Worm (Caenorhabditis elegans) whole organism, mixed stage, embryonic: ENCODE measurements around the gene prdh-1.

Experiments used
- lin-13 ChIP-seq: fragments of 150-350 bp; optimal IDR thresholded peaks from 2 replicates; lab custom pipeline; 2014; ENCODE audit warnings: missing biosample characterization, missing genetic modification characterization
- mab-5 ChIP-seq: fragments of 150-350 bp; optimal IDR thresholded peaks from 2 replicates; lab custom pipeline; 2014; ENCODE audit warnings: missing biosample characterization, missing genetic modification characterization
- mls-2 ChIP-seq: sonication (generic microtip); optimal IDR thresholded peaks from 2 replicates; lab custom pipeline; 2016; ENCODE audit warnings: mild to moderate bottlenecking, missing genetic modification characterization, moderate library complexity, missing compliant biosample characterization
- nhr-237 ChIP-seq: fragments of 150-350 bp; optimal IDR thresholded peaks from 2 replicates; lab custom pipeline; 2014; ENCODE audit warnings: missing biosample characterization, missing genetic modification characterization
- pha-4 ChIP-seq: fragments of 150-350 bp; optimal IDR thresholded peaks from 2 replicates; lab custom pipeline; 2018; ENCODE audit warnings: missing biosample characterization, missing genetic modification reagents, missing genetic modification characterization
- sem-2 ChIP-seq: fragments of 200-800 bp; sonication (Bioruptor generic); optimal IDR thresholded peaks from 2 replicates; lab custom pipeline; 2018; ENCODE audit warnings: mild to moderate bottlenecking, missing genetic modification characterization, missing compliant biosample characterization
- unc-120 ChIP-seq: sonication (generic microtip); optimal IDR thresholded peaks from 2 replicates; lab custom pipeline; 2017; ENCODE audit warnings: missing genetic modification characterization, missing compliant biosample characterization; ENCODE audit not compliant: poor library complexity, severe bottlenecking
- unc-62 ChIP-seq: fragments of 150-350 bp; optimal IDR thresholded peaks from 2 replicates; lab custom pipeline; 2014; ENCODE audit warnings: missing biosample characterization, missing genetic modification reagents, missing genetic modification characterization
- zip-8 ChIP-seq: fragments of 150-350 bp; optimal IDR thresholded peaks from 2 replicates; lab custom pipeline; 2014; ENCODE audit warnings: missing biosample characterization, missing genetic modification characterization
- ztf-11 ChIP-seq: fragments of 150-350 bp; optimal IDR thresholded peaks from 2 replicates; lab custom pipeline; 2014; ENCODE audit warnings: missing biosample characterization, missing genetic modification characterization

ce11 chrIV:13919207-13919759 lies 42.9 kb upstream of the prdh-1 start:
- TF ChIP-seq unc-62 (GFP tag; lab: Kevin White, UChicago) (no peak), zip-8 (tag; lab: Kevin White, UChicago) (no peak), mls-2 (tag; lab: Kevin White, UChicago) (no peak), ztf-11 (tag; lab: Kevin White, UChicago) (no peak), sem-2 (GFP tag; lab: Kevin White, UChicago) (no peak), nhr-237 (tag; lab: Kevin White, UChicago) (no peak), lin-13 (tag; lab: Kevin White, UChicago) (no peak), pha-4 (peak; percentile 9), unc-120 (tag; lab: Kevin White, UChicago) (no peak), mab-5 (no peak)
